Fruit fly (Drosophila melanogaster): ENCODE measurements around the gene Pxn.
A peak's percentile ranks its signal among the peaks of the same experiment; 100 is the strongest.

DNA sequence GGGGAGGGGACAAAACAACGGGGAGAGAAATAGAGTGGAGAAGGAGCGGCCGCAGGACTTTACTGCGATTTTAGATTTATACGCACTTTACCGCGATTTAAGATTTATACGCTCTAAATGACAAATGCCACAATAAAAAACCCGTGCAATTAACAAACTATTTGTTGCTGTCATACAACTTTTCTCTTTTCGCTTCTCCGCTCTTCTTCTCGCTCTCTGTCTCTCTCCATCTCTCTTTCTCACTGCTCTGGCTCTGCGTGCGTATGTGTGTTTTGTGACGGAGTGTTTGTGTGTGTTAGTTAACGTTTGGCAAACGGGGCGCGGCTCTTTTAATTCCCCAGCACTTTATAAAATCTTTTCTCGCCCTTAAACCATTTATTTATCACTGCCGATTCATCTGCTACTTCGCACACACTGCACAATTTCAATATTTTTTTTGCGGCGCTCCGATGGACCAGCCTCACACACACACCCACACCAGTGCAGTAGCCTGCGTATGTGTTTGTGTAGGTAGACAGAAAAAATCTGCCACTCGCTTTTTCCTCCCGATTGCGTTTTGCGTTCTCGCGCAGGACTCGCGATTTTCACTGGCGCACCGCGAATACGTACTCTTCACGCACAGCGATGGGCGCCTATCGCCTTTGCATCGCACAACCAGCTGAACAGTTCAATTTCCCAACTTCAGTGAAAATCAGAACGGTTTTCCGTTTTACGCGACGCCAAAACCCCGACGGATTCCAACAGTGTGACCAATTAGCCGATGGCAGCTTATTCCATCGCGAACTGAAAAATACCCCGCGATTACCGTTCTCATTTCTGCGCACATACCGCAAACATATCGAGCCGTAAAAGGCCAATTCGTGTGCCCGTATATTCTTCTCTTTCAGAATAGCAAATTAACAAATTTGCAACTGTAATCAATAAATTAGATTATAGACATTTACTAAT is 43.8 kb downstream of the Pxn start, which contains the start of gene msn:
- TF ChIP-seq CG8478 (optimal IDR thresholded peaks at IDR 0.05): no peak
- peak in 1 of 2 experiments; percentile 18 for TF ChIP-seq CTCF (optimal IDR thresholded peaks at IDR 0.05)
